Fruit fly (Drosophila melanogaster) whole organism, embryonic: ENCODE results near the gene CG33332.
A peak's percentile ranks its signal among the peaks of the same experiment; 100 is the strongest.

ENCODE experiments used
- Atf-2 ChIP-seq: fragments of 200-800 bp; sonication (Bioruptor generic); optimal IDR thresholded peaks from 2 replicates; lab custom pipeline; 2016; ENCODE audit warnings: missing biosample characterization, missing genetic modification characterization
- B-H2 ChIP-seq: fragments of 200-800 bp; sonication (Bioruptor generic); optimal IDR thresholded peaks from 2 replicates; lab custom pipeline; 2018; ENCODE audit warnings: missing biosample characterization, mild to moderate bottlenecking, missing genetic modification characterization
- CG10147 ChIP-seq: fragments of 200-800 bp; sonication (Bioruptor generic); optimal IDR thresholded peaks from 2 replicates; lab custom pipeline; 2019; ENCODE audit warnings: missing biosample characterization, mild to moderate bottlenecking, missing genetic modification characterization, moderate library complexity
- CG13287 ChIP-seq: fragments of 200-800 bp; sonication (Bioruptor generic); IDR thresholded peaks from 2 replicates; pipeline ENCODE4 v1.3.6; 2022; ENCODE audit warnings: missing biosample characterization, missing genetic modification characterization; ENCODE audit not compliant: partially characterized antibody
- CG13775 ChIP-seq: fragments of 200-800 bp; sonication (Bioruptor generic); optimal IDR thresholded peaks from 3 replicates; lab custom pipeline; 2017; ENCODE audit warnings: missing biosample characterization, mild to moderate bottlenecking, missing genetic modification characterization
- CG14050 ChIP-seq: fragments of 200-800 bp; sonication (Bioruptor generic); IDR thresholded peaks from 3 replicates; pipeline ENCODE4 v1.3.6; 2022; ENCODE audit warnings: missing biosample characterization, missing genetic modification characterization
- CG15514 ChIP-seq: fragments of 200-800 bp; sonication (Bioruptor generic); optimal IDR thresholded peaks from 3 replicates; lab custom pipeline; 2017; ENCODE audit warnings: missing biosample characterization, missing genetic modification characterization, mild to moderate bottlenecking, moderate library complexity, missing genetic modification reagents
- CG1647 ChIP-seq: fragments of 200-800 bp; sonication (Bioruptor generic); optimal IDR thresholded peaks from 3 replicates; lab custom pipeline; 2016; ENCODE audit warnings: missing biosample characterization, missing genetic modification characterization
- CG17568 ChIP-seq: fragments of 200-800 bp; sonication (Bioruptor generic); optimal IDR thresholded peaks from 2 replicates; lab custom pipeline; 2018; ENCODE audit warnings: missing biosample characterization, mild to moderate bottlenecking, missing genetic modification characterization, moderate library complexity
- CG18599 ChIP-seq: fragments of 200-800 bp; sonication (Bioruptor generic); optimal IDR thresholded peaks from 3 replicates; lab custom pipeline; 2017; ENCODE audit warnings: missing biosample characterization, missing genetic modification characterization, mild to moderate bottlenecking, moderate library complexity, missing genetic modification reagents
- CG2116 ChIP-seq: fragments of 200-800 bp; sonication (Bioruptor generic); optimal IDR thresholded peaks from 3 replicates; lab custom pipeline; 2018; ENCODE audit warnings: missing biosample characterization, mild to moderate bottlenecking, missing genetic modification characterization
- CG2199 ChIP-seq: fragments of 200-800 bp; sonication (Bioruptor generic); IDR thresholded peaks from 3 replicates; pipeline ENCODE4 v1.3.6; 2022; ENCODE audit warnings: missing biosample characterization, missing genetic modification characterization
- CG2678 ChIP-seq: fragments of 200-800 bp; sonication (Bioruptor generic); optimal IDR thresholded peaks from 3 replicates; lab custom pipeline; 2019; ENCODE audit warnings: missing biosample characterization, mild to moderate bottlenecking, missing genetic modification characterization, moderate library complexity
- CG2875 ChIP-seq: fragments of 200-800 bp; sonication (Bioruptor generic); optimal IDR thresholded peaks from 2 replicates; lab custom pipeline; 2017; ENCODE audit warnings: missing biosample characterization, mild to moderate bottlenecking, missing genetic modification characterization, missing genetic modification reagents
- CG30403 ChIP-seq: fragments of 200-800 bp; sonication (Bioruptor generic); optimal IDR thresholded peaks from 3 replicates; lab custom pipeline; 2016; ENCODE audit warnings: missing biosample characterization, missing genetic modification characterization
- CG31388 ChIP-seq: fragments of 200-800 bp; sonication (Bioruptor generic); optimal IDR thresholded peaks from 2 replicates; lab custom pipeline; 2016; ENCODE audit warnings: missing biosample characterization, missing genetic modification characterization
- CG3281 ChIP-seq: fragments of 200-800 bp; sonication (Bioruptor generic); optimal IDR thresholded peaks from 3 replicates; lab custom pipeline; 2017; ENCODE audit warnings: missing biosample characterization, mild to moderate bottlenecking, missing genetic modification characterization
- CG4854 ChIP-seq: fragments of 200-800 bp; sonication (Bioruptor generic); optimal IDR thresholded peaks from 2 replicates; lab custom pipeline; 2016; ENCODE audit warnings: missing biosample characterization, missing genetic modification characterization, inconsistent platforms
- CG5180 ChIP-seq: fragments of 200-800 bp; sonication (Bioruptor generic); optimal IDR thresholded peaks from 3 replicates; lab custom pipeline; 2017; ENCODE audit warnings: missing biosample characterization, missing genetic modification characterization, mild to moderate bottlenecking, moderate library complexity, missing genetic modification reagents
- CG6683 ChIP-seq: fragments of 200-800 bp; sonication (Bioruptor generic); optimal IDR thresholded peaks from 2 replicates; lab custom pipeline; 2017; ENCODE audit warnings: missing biosample characterization, mild to moderate bottlenecking, missing genetic modification characterization, missing genetic modification reagents
- CG7357 ChIP-seq: fragments of 200-800 bp; sonication (Bioruptor generic); IDR thresholded peaks from 3 replicates; pipeline ENCODE4 v1.3.6; 2022; ENCODE audit warnings: missing biosample characterization, missing genetic modification characterization
- CG7839 ChIP-seq: fragments of 200-800 bp; sonication (Bioruptor generic); optimal IDR thresholded peaks from 3 replicates; lab custom pipeline; 2018; ENCODE audit warnings: missing biosample characterization, mild to moderate bottlenecking, missing genetic modification characterization, moderate library complexity
- CG8281 ChIP-seq: fragments of 200-800 bp; sonication (Bioruptor generic); optimal IDR thresholded peaks from 2 replicates; lab custom pipeline; 2018; ENCODE audit warnings: missing biosample characterization, mild to moderate bottlenecking, missing genetic modification characterization, moderate library complexity
- CG9727 ChIP-seq: fragments of 200-800 bp; sonication (Bioruptor generic); optimal IDR thresholded peaks from 3 replicates; lab custom pipeline; 2017; ENCODE audit warnings: missing biosample characterization, mild to moderate bottlenecking, missing genetic modification characterization
- CTCF ChIP-seq: fragments of 200-800 bp; sonication (Bioruptor generic); optimal IDR thresholded peaks from 2 replicates; lab custom pipeline; 2017; ENCODE audit warnings: missing biosample characterization, mild to moderate bottlenecking, missing genetic modification characterization, moderate library complexity
- Chrac-16 ChIP-seq: fragments of 200-800 bp; sonication (Bioruptor generic); optimal IDR thresholded peaks from 3 replicates; lab custom pipeline; 2016; ENCODE audit warnings: missing biosample characterization, missing genetic modification characterization
- D ChIP-seq, 2 experiments: fragments of 200-800 bp in 1 of 2; fragments of >200 bp in 1 of 2; sonication (Bioruptor generic) in 1 of 2; optimal IDR thresholded peaks; 2 replicates in 1 of 2; 3 replicates in 1 of 2; lab custom pipeline; 2017; ENCODE audit warnings: mild to moderate bottlenecking in 1 of 2, missing biosample characterization in 1 of 2, missing genetic modification characterization in 1 of 2, missing genetic modification reagents in 1 of 2
- Deaf1 ChIP-seq: fragments of 200-800 bp; optimal IDR thresholded peaks from 3 replicates; lab custom pipeline; 2019; ENCODE audit warnings: missing biosample characterization, mild to moderate bottlenecking, missing genetic modification characterization, moderate library complexity
- E2f2 ChIP-seq: fragments of 200-800 bp; sonication (Bioruptor generic); IDR thresholded peaks from 2 replicates; pipeline ENCODE4 v1.3.6; 2022; ENCODE audit warnings: missing biosample characterization, missing genetic modification characterization
- H2.0 ChIP-seq: fragments of 200-800 bp; sonication (Bioruptor generic); IDR thresholded peaks from 2 replicates; pipeline ENCODE4 v1.3.6; 2022; ENCODE audit warnings: missing biosample characterization, missing genetic modification characterization
- HmgD ChIP-seq: fragments of 200-800 bp; sonication (Bioruptor generic); optimal IDR thresholded peaks from 3 replicates; lab custom pipeline; 2016; ENCODE audit warnings: missing biosample characterization, missing genetic modification characterization
- Hmx ChIP-seq: fragments of 200-800 bp; sonication (Bioruptor generic); optimal IDR thresholded peaks from 2 replicates; lab custom pipeline; 2016; ENCODE audit warnings: missing biosample characterization, missing genetic modification characterization
- MBD-R2 ChIP-seq: fragments of 200-800 bp; sonication (Bioruptor generic); IDR thresholded peaks from 2 replicates; pipeline ENCODE4 v1.3.6; 2022; ENCODE audit warnings: missing biosample characterization, missing genetic modification characterization
- Med ChIP-seq: fragments of 200-800 bp; sonication (Bioruptor generic); peaks from one replicate; lab custom pipeline; 2016; ENCODE audit warnings: missing biosample characterization, missing genetic modification characterization, mild to moderate bottlenecking, inconsistent platforms, moderate library complexity
- Myb ChIP-seq: fragments of 200-800 bp; sonication (Bioruptor generic); optimal IDR thresholded peaks from 2 replicates; lab custom pipeline; 2016; ENCODE audit warnings: missing biosample characterization, missing genetic modification characterization
- NC2β ChIP-seq: fragments of 200-800 bp; sonication (Bioruptor generic); optimal IDR thresholded peaks from 2 replicates; lab custom pipeline; 2016; ENCODE audit warnings: missing biosample characterization, missing genetic modification characterization
- abd-A ChIP-seq: fragments of 200-800 bp; sonication (Bioruptor generic); optimal IDR thresholded peaks from 3 replicates; lab custom pipeline; 2019; ENCODE audit warnings: missing biosample characterization, mild to moderate bottlenecking, missing genetic modification characterization, moderate library complexity
- aop ChIP-seq: fragments of 200-800 bp; sonication (Bioruptor generic); IDR thresholded peaks from 2 replicates; pipeline ENCODE4 v1.3.6; 2022; ENCODE audit warnings: missing biosample characterization, missing genetic modification characterization
- cas ChIP-seq: fragments of 200-800 bp; sonication (Bioruptor generic); IDR thresholded peaks from 2 replicates; pipeline ENCODE4 v1.3.6; 2022; ENCODE audit warnings: missing biosample characterization, missing genetic modification characterization
- cwo ChIP-seq: fragments of 200-800 bp; sonication (Bioruptor generic); optimal IDR thresholded peaks from 3 replicates; lab custom pipeline; 2017; ENCODE audit warnings: missing biosample characterization, missing genetic modification characterization, mild to moderate bottlenecking, moderate library complexity, missing genetic modification reagents
- dmrt11E ChIP-seq: fragments of 200-800 bp; sonication (Bioruptor generic); optimal IDR thresholded peaks from 3 replicates; lab custom pipeline; 2018; ENCODE audit warnings: missing biosample characterization, mild to moderate bottlenecking, missing genetic modification characterization, moderate library complexity
- esg ChIP-seq: fragments of 200-800 bp; sonication (Bioruptor generic); conservative IDR thresholded peaks from 2 replicates; pipeline ENCODE4 v1.3.6; 2022; ENCODE audit warnings: missing biosample characterization, missing genetic modification characterization
- hkb ChIP-seq, 2 experiments: fragments of 200-800 bp in 1 of 2; fragments of >200 bp in 1 of 2; sonication (Bioruptor generic) in 1 of 2; IDR thresholded peaks in 1 of 2; optimal IDR thresholded peaks in 1 of 2; 2 replicates each; pipeline versions ENCODE4 v1.3.6 to Lab custom; 2017 to 2022; ENCODE audit warnings: missing biosample characterization in 1 of 2, missing genetic modification characterization in 1 of 2
- mam ChIP-seq: fragments of 200-800 bp; sonication (Bioruptor generic); optimal IDR thresholded peaks from 3 replicates; lab custom pipeline; 2016; ENCODE audit warnings: missing biosample characterization, missing genetic modification characterization
- onecut ChIP-seq: fragments of 200-800 bp; sonication (Bioruptor generic); IDR thresholded peaks from 2 replicates; pipeline ENCODE4 v1.3.6; 2022; ENCODE audit warnings: missing biosample characterization, missing genetic modification characterization
- rib ChIP-seq: fragments of 200-800 bp; sonication (Bioruptor generic); IDR thresholded peaks from 2 replicates; pipeline ENCODE4 v1.3.6; 2022; ENCODE audit warnings: missing biosample characterization, missing genetic modification characterization
- row ChIP-seq: fragments of 200-800 bp; sonication (Bioruptor generic); IDR thresholded peaks from 3 replicates; pipeline ENCODE4 v1.3.6; 2022; ENCODE audit warnings: missing biosample characterization, missing genetic modification characterization
- schlank ChIP-seq: fragments of 200-800 bp; sonication (Bioruptor generic); optimal IDR thresholded peaks from 2 replicates; lab custom pipeline; 2018; ENCODE audit warnings: missing biosample characterization, mild to moderate bottlenecking, missing genetic modification characterization
- scrt ChIP-seq: fragments of 200-800 bp; sonication (Bioruptor generic); optimal IDR thresholded peaks from 2 replicates; lab custom pipeline; 2018; ENCODE audit warnings: missing biosample characterization, mild to moderate bottlenecking, missing genetic modification characterization, moderate library complexity
- sisA ChIP-seq: fragments of 200-800 bp; sonication (Bioruptor generic); IDR thresholded peaks from 2 replicates; pipeline ENCODE4 v1.3.6; 2022; ENCODE audit warnings: missing biosample characterization, missing genetic modification characterization
- tin ChIP-seq: fragments of 200-800 bp; sonication (Bioruptor generic); optimal IDR thresholded peaks from 3 replicates; lab custom pipeline; 2016; ENCODE audit warnings: missing biosample characterization, missing genetic modification characterization

CG33332 gene

DNA sequence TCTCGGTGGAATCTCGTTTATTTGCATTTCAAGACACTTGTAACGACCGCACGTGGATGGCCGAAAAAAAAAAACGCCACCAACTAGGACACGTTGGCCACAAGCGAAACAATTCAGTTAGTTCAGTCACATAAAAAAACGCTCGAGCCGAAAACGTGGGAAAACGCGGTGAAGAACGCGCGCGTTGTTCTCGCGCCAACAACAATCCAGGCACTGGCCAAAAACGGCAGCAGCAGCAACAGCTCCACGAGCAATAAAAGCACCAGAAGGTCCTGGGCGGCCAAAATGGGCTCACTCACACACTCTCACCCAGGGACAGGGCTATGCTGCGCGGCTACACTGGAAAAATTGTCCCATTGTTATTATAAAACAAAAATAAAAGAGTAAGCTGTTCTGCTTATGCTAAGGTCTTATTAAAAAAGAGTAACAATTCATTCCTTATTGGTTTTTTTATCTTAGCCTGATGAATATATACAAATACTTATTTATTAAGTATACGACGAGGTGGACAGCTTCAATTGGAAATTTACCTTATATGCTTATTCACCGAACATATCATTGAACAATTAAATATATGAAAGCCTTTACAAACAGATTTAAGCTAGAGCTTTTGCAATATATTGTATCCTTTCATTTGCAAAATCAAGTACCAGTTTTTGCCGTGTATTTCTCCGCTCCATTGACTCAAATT, 10.8 kb upstream of the CG33332 start, which contains the start of gene btsz (continued):
- TF ChIP-seq H2.0 (GFP tag; lab: Robert Waterston, UW) (no peak), mam (GFP tag; lab: Kevin White, UChicago) (peak; percentile 21), CG2199 (GFP tag; lab: Robert Waterston, UW) (no peak), cas (GFP tag; lab: Robert Waterston, UW) (no peak), CG9727 (GFP tag; lab: Kevin White, UChicago) (peak; percentile 71), B-H2 (GFP tag; lab: Kevin White, UChicago) (peak; percentile 11), cwo (GFP tag; lab: Kevin White, UChicago) (peak; percentile 64), CG8281 (peak; percentile 11), CG10147 (peak; percentile 72), row (peak; percentile 51), Med (peak; percentile 18), CG30403 (peak; percentile 66), Hmx (no peak), tin (GFP tag; lab: Kevin White, UChicago) (peak; percentile 7), CG5180 (peak; percentile 31), abd-A (tag; lab: Kevin White, UChicago) (peak; percentile 32), CG6683 (GFP tag; lab: Kevin White, UChicago) (peak; percentile 43), D (optimal IDR thresholded peaks at IDR 0.05; lab: Kevin White, UChicago) (no peak), D (GFP tag; optimal IDR thresholded peaks at IDR 0.05; lab: Kevin White, UChicago) (no peak), CG15514 (GFP tag; lab: Kevin White, UChicago) (peak; percentile 47), sisA (GFP tag; lab: Robert Waterston, UW) (no peak), CG18599 (GFP tag; lab: Kevin White, UChicago) (peak; percentile 78), Chrac-16 (GFP tag; lab: Kevin White, UChicago) (no peak), schlank (tag; lab: Kevin White, UChicago) (no peak), CG2116 (GFP tag; lab: Kevin White, UChicago) (peak; percentile 1), CG7839 (tag; lab: Kevin White, UChicago) (peak; percentile 64), CG3281 (peak; percentile 68), dmrt11E (no peak)

- TF ChIP-seq MBD-R2 (GFP tag; lab: Robert Waterston, UW): no peak
- TF ChIP-seq Myb: no peak
- TF ChIP-seq hkb (optimal IDR thresholded peaks at IDR 0.05; lab: Kevin White, UChicago): no peak
- TF ChIP-seq hkb (GFP tag; IDR thresholded peaks at IDR 0.05; lab: Robert Waterston, UW): no peak
- TF ChIP-seq scrt: peak; percentile 99
- no peak for TF ChIP-seq onecut
- no peak for TF ChIP-seq CG1647 (GFP tag; lab: Kevin White, UChicago)
- no peak for TF ChIP-seq HmgD (GFP tag; lab: Kevin White, UChicago)
- TF ChIP-seq CG2678 (tag; lab: Kevin White, UChicago): peak; percentile 23
- TF ChIP-seq NC2β (GFP tag; lab: Kevin White, UChicago): no peak
- no peak for TF ChIP-seq aop
- TF ChIP-seq CG17568 (GFP tag; lab: Kevin White, UChicago): no peak
- no peak for TF ChIP-seq Atf-2
- TF ChIP-seq rib (GFP tag; lab: Robert Waterston, UW): no peak
- TF ChIP-seq CG4854 (GFP tag; lab: Kevin White, UChicago): no peak
- no peak for TF ChIP-seq E2f2 (GFP tag; lab: Robert Waterston, UW)
- no peak for TF ChIP-seq esg (GFP tag; lab: Robert Waterston, UW)
- TF ChIP-seq Deaf1 (tag; lab: Kevin White, UChicago): peak; percentile 43
- TF ChIP-seq CG13287 (GFP tag; lab: Robert Waterston, UW): peak; percentile 13; the same call in 1 of the 2 replicates
- no peak for TF ChIP-seq CG14050 (GFP tag; lab: Robert Waterston, UW)
- TF ChIP-seq CG7357 (GFP tag; lab: Robert Waterston, UW): no peak
- no peak for TF ChIP-seq CG31388 (GFP tag; lab: Kevin White, UChicago)
- no peak for TF ChIP-seq CTCF (GFP tag; lab: Kevin White, UChicago)
- TF ChIP-seq CG13775: no peak
- TF ChIP-seq CG2875: no peak
These were observed 10.3 kb upstream of the CG33332 start for dm6 chr3R:14875965-14876331.
